Worm (Caenorhabditis elegans) whole organism, mixed stage, embryonic: ENCODE results near the gene Y116A8A.4.

Experiments used
- ceh-43 ChIP-seq: fragments of 200-800 bp; sonication (Bioruptor generic); optimal IDR thresholded peaks from 2 replicates; lab custom pipeline; 2018; ENCODE audit warnings: mild to moderate bottlenecking, missing genetic modification characterization, moderate library complexity, missing compliant biosample characterization
- ces-1 ChIP-seq: fragments of 150-350 bp; optimal IDR thresholded peaks from 2 replicates; lab custom pipeline; 2014; ENCODE audit warnings: missing biosample characterization, missing genetic modification reagents, missing genetic modification characterization
- cnd-1 ChIP-seq: fragments of 200-800 bp; sonication (Bioruptor generic); optimal IDR thresholded peaks from 2 replicates; lab custom pipeline; 2018; ENCODE audit warnings: mild to moderate bottlenecking, missing genetic modification characterization, missing compliant biosample characterization
- drap-1 ChIP-seq: fragments of 200-800 bp; sonication (Bioruptor generic); optimal IDR thresholded peaks from 3 replicates; lab custom pipeline; 2018; ENCODE audit warnings: mild to moderate bottlenecking, missing genetic modification characterization, missing compliant biosample characterization
- elt-1 ChIP-seq: sonication (generic microtip); optimal IDR thresholded peaks from 2 replicates; lab custom pipeline; 2017; ENCODE audit warnings: missing genetic modification characterization, mild to moderate bottlenecking, missing compliant biosample characterization, antibody characterized with exemption, moderate library complexity, borderline replicate concordance; ENCODE audit not compliant: insufficient read depth
- elt-3 ChIP-seq: fragments of 150-350 bp; optimal IDR thresholded peaks from 2 replicates; lab custom pipeline; 2014; ENCODE audit warnings: missing biosample characterization, missing genetic modification characterization
- flh-1 ChIP-seq: fragments of 200-800 bp; sonication (Bioruptor generic); optimal IDR thresholded peaks from 2 replicates; lab custom pipeline; 2018; ENCODE audit warnings: mild to moderate bottlenecking, missing genetic modification characterization, moderate library complexity, missing compliant biosample characterization
- ham-2 ChIP-seq: fragments of 200-800 bp; sonication (Bioruptor generic); optimal IDR thresholded peaks from 2 replicates; lab custom pipeline; 2018; ENCODE audit warnings: mild to moderate bottlenecking, missing genetic modification characterization, missing compliant biosample characterization
- lin-13 ChIP-seq: fragments of 150-350 bp; optimal IDR thresholded peaks from 2 replicates; lab custom pipeline; 2014; ENCODE audit warnings: missing biosample characterization, missing genetic modification characterization
- lin-32 ChIP-seq: fragments of 200-800 bp; sonication (Bioruptor generic); optimal IDR thresholded peaks from 2 replicates; lab custom pipeline; 2018; ENCODE audit warnings: mild to moderate bottlenecking, missing genetic modification characterization, missing compliant biosample characterization
- lsy-2 ChIP-seq: fragments of 150-350 bp; optimal IDR thresholded peaks from 2 replicates; lab custom pipeline; 2014; ENCODE audit warnings: missing biosample characterization, missing genetic modification characterization
- mab-5 ChIP-seq: fragments of 150-350 bp; optimal IDR thresholded peaks from 2 replicates; lab custom pipeline; 2014; ENCODE audit warnings: missing biosample characterization, missing genetic modification characterization
- mep-1 ChIP-seq: fragments of 150-350 bp; optimal IDR thresholded peaks from 2 replicates; lab custom pipeline; 2017; ENCODE audit warnings: missing biosample characterization, missing genetic modification reagents, missing genetic modification characterization, inconsistent platforms
- mls-2 ChIP-seq: sonication (generic microtip); optimal IDR thresholded peaks from 2 replicates; lab custom pipeline; 2016; ENCODE audit warnings: mild to moderate bottlenecking, missing genetic modification characterization, moderate library complexity, missing compliant biosample characterization
- nhr-12 ChIP-seq: fragments of 150-350 bp; optimal IDR thresholded peaks from 2 replicates; lab custom pipeline; 2014; ENCODE audit warnings: missing biosample characterization, missing genetic modification characterization
- nhr-2 ChIP-seq: fragments of 150-350 bp; optimal IDR thresholded peaks from 2 replicates; lab custom pipeline; 2014; ENCODE audit warnings: missing biosample characterization, missing genetic modification characterization
- nhr-237 ChIP-seq: fragments of 150-350 bp; optimal IDR thresholded peaks from 2 replicates; lab custom pipeline; 2014; ENCODE audit warnings: missing biosample characterization, missing genetic modification characterization
- nhr-28 ChIP-seq: fragments of 150-350 bp; optimal IDR thresholded peaks from 2 replicates; lab custom pipeline; 2014; ENCODE audit warnings: missing biosample characterization, missing genetic modification characterization
- nhr-76 ChIP-seq: sonication (generic microtip); optimal IDR thresholded peaks from 2 replicates; lab custom pipeline; 2017; ENCODE audit warnings: missing biosample characterization, missing genetic modification characterization
- pha-4 ChIP-seq: fragments of 150-350 bp; optimal IDR thresholded peaks from 2 replicates; lab custom pipeline; 2018; ENCODE audit warnings: missing biosample characterization, missing genetic modification reagents, missing genetic modification characterization
- snpc-4 ChIP-seq: fragments of 150-350 bp; optimal IDR thresholded peaks from 2 replicates; lab custom pipeline; 2014; ENCODE audit warnings: missing biosample characterization, missing genetic modification characterization
- sptf-1 ChIP-seq: sonication (generic microtip); optimal IDR thresholded peaks from 2 replicates; lab custom pipeline; 2017; ENCODE audit warnings: mild to moderate bottlenecking, missing genetic modification characterization, moderate library complexity, missing compliant biosample characterization
- tbx-8 ChIP-seq: fragments of 200-800 bp; sonication (Bioruptor generic); optimal IDR thresholded peaks from 2 replicates; lab custom pipeline; 2018; ENCODE audit warnings: mild to moderate bottlenecking, missing genetic modification characterization, moderate library complexity, missing compliant biosample characterization
- unc-120 ChIP-seq: sonication (generic microtip); optimal IDR thresholded peaks from 2 replicates; lab custom pipeline; 2017; ENCODE audit warnings: missing genetic modification characterization, missing compliant biosample characterization; ENCODE audit not compliant: poor library complexity, severe bottlenecking
- unc-39 ChIP-seq: fragments of 150-350 bp; optimal IDR thresholded peaks from 2 replicates; lab custom pipeline; 2014; ENCODE audit warnings: missing biosample characterization, missing genetic modification characterization
- zip-8 ChIP-seq: fragments of 150-350 bp; optimal IDR thresholded peaks from 2 replicates; lab custom pipeline; 2014; ENCODE audit warnings: missing biosample characterization, missing genetic modification characterization
- ztf-11 ChIP-seq: fragments of 150-350 bp; optimal IDR thresholded peaks from 2 replicates; lab custom pipeline; 2014; ENCODE audit warnings: missing biosample characterization, missing genetic modification characterization

The Y116A8A.4 gene

ce11 chrIV:16776915-16777314 is 45.7 kb upstream of the Y116A8A.4 start:
- TF ChIP-seq zip-8: peak; percentile 99
- no peak for TF ChIP-seq ztf-11 (tag; lab: Kevin White, UChicago)
- TF ChIP-seq, all 35 proteins: peak for 1

ce11 chrIV:16777758-16778157 is 44.9 kb upstream of the Y116A8A.4 start:
- TF ChIP-seq flh-1 (GFP tag; lab: Kevin White, UChicago) (no peak), snpc-4 (tag; lab: Kevin White, UChicago) (no peak), lin-13 (tag; lab: Kevin White, UChicago) (no peak), elt-1 (tag; lab: Kevin White, UChicago) (no peak), drap-1 (GFP tag; lab: Kevin White, UChicago) (no peak), zip-8 (no peak)

- TF ChIP-seq mep-1 (tag; lab: Kevin White, UChicago): no peak
- TF ChIP-seq cnd-1 (tag; lab: Kevin White, UChicago): no peak
- TF ChIP-seq ces-1: no peak
- TF ChIP-seq elt-3 (tag; lab: Kevin White, UChicago): no peak
- TF ChIP-seq lin-13 (tag; lab: Kevin White, UChicago): no peak
- no peak for TF ChIP-seq unc-120 (tag; lab: Kevin White, UChicago)
- no peak for TF ChIP-seq ztf-11 (tag; lab: Kevin White, UChicago)
- TF ChIP-seq unc-39 (tag; lab: Kevin White, UChicago): no peak
- TF ChIP-seq flh-1 (GFP tag; lab: Kevin White, UChicago): no peak
- no peak for TF ChIP-seq nhr-2 (tag; lab: Kevin White, UChicago)
- no peak for TF ChIP-seq nhr-28
- no peak for TF ChIP-seq nhr-76 (tag; lab: Kevin White, UChicago)
- no peak for TF ChIP-seq mab-5 (tag; lab: Kevin White, UChicago)
Measured at ce11 chrIV:16778644-16779043, 44.0 kb upstream of the Y116A8A.4 start.

DNA sequence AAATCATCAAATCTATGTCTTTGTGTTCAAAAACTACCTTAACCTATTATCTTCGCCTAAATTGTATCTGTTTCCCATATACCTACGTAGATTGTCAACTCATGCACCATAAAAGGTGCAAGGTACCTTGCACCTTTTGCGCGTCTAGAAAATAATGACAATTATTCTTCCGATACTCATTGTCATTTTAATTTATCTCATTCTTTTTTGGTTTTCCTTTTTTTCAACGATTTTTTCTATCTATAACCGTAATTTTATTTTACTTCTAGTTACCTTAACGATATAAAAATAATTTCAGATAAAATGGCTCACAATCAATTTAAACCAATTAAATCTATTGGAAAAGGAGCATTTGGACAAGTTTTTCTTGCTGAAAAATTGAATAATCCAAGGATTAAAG is 35.6 kb upstream of the Y116A8A.4 start, which contains the start of gene Y43D4A.6:
Gene Y43D4A.6, plus strand, starts transcription at position 301 of the 400 bp plus-strand sequence.
- TF ChIP-seq nhr-237 (tag; lab: Kevin White, UChicago) (no peak), lsy-2 (tag; lab: Kevin White, UChicago) (no peak), nhr-12 (tag; lab: Kevin White, UChicago) (no peak), nhr-2 (tag; lab: Kevin White, UChicago) (no peak), flh-1 (GFP tag; lab: Kevin White, UChicago) (no peak), sptf-1 (no peak), pha-4 (tag; lab: Kevin White, UChicago) (no peak), nhr-76 (tag; lab: Kevin White, UChicago) (no peak), mls-2 (no peak), ceh-43 (no peak)

DNA sequence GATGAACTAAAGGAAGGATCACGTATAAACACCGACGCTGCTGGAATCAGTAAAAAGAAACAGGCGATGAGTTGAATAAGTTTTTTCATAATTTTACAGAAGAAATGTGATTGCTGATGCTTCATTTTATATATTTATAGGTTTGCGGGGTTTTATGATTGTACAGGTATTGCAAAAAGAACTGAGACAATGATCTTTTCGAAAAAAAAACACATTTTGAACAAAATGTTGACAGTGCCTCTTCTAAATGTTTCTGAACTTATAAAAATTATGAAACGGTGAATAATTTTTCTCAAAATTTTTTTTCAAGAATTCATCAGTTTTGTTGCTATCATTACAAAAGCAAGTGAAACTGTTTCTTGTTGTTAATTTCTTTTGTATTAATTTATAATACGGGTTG is 16.3 kb upstream of the Y116A8A.4 start, which contains the start of gene clec-193:
Gene clec-193, minus strand, starts transcription at position 101 of the 400 bp plus-strand sequence.
- no peak for TF ChIP-seq nhr-76 (tag; lab: Kevin White, UChicago)
- no peak for TF ChIP-seq unc-120 (tag; lab: Kevin White, UChicago)
- TF ChIP-seq lin-32 (GFP tag; lab: Kevin White, UChicago): no peak
- no peak for TF ChIP-seq drap-1 (GFP tag; lab: Kevin White, UChicago)
- TF ChIP-seq mab-5 (tag; lab: Kevin White, UChicago): no peak
- TF ChIP-seq tbx-8 (GFP tag; lab: Kevin White, UChicago): no peak
- TF ChIP-seq unc-39 (tag; lab: Kevin White, UChicago): no peak

- no peak for TF ChIP-seq lsy-2 (tag; lab: Kevin White, UChicago)
- peak; percentile 43 for TF ChIP-seq ces-1
Measured at ce11 chrIV:16812116-16812515, 10.5 kb upstream of the Y116A8A.4 start.

- TF ChIP-seq nhr-12 (tag; lab: Kevin White, UChicago) (no peak), lin-32 (GFP tag; lab: Kevin White, UChicago) (no peak), elt-1 (tag; lab: Kevin White, UChicago) (no peak), unc-39 (tag; lab: Kevin White, UChicago) (no peak), ztf-11 (tag; lab: Kevin White, UChicago) (no peak), lin-13 (tag; lab: Kevin White, UChicago) (no peak), nhr-76 (tag; lab: Kevin White, UChicago) (no peak), sptf-1 (no peak), pha-4 (tag; lab: Kevin White, UChicago) (no peak), mab-5 (tag; lab: Kevin White, UChicago) (no peak), drap-1 (GFP tag; lab: Kevin White, UChicago) (no peak), lsy-2 (tag; lab: Kevin White, UChicago) (no peak), ham-2 (GFP tag; lab: Kevin White, UChicago) (no peak)
Measured at ce11 chrIV:16813825-16814224, 8.8 kb upstream of the Y116A8A.4 start, which contains the start of gene Y116A8A.2. TSS of gene Y116A8A.2 (minus strand) at chrIV:16813925.
